Worm (Caenorhabditis elegans): ENCODE data around the gene dyc-1.
A peak's percentile ranks its signal among the peaks of the same experiment; 100 is the strongest.

Gene dyc-1

ce11 chrX:14053754-14054153 lies 4.4 kb downstream of the dyc-1 start (continued):
- TF ChIP-seq mdl-1 (tag; optimal IDR thresholded peaks at IDR 0.05) = no peak

ce11 chrX:14054799-14055198 lies 5.5 kb downstream of the dyc-1 start:
- TF ChIP-seq ama-1 (optimal IDR thresholded peaks at IDR 0.05) (no peak), sea-2 (GFP tag; optimal IDR thresholded peaks at IDR 0.05) (no peak), snpc-4 (tag; optimal IDR thresholded peaks at IDR 0.05) (no peak), aly-2 (tag; optimal IDR thresholded peaks at IDR 0.05) (no peak), elt-3 (tag; optimal IDR thresholded peaks at IDR 0.05) (no peak), egl-27 (tag; optimal IDR thresholded peaks at IDR 0.05) (no peak), eor-1 (tag; optimal IDR thresholded peaks at IDR 0.05) (no peak), daf-12 (tag; optimal IDR thresholded peaks at IDR 0.05) (no peak), nhr-23 (tag; optimal IDR thresholded peaks at IDR 0.05) (no peak), ceh-82 (tag; optimal IDR thresholded peaks at IDR 0.05) (no peak)

- TF ChIP-seq elt-2 (tag; optimal IDR thresholded peaks at IDR 0.05) (no peak), zag-1 (tag; optimal IDR thresholded peaks at IDR 0.05) (no peak), skn-1 (tag; optimal IDR thresholded peaks at IDR 0.05) (no peak), unc-39 (tag; optimal IDR thresholded peaks at IDR 0.05) (no peak), ceh-28 (tag; optimal IDR thresholded peaks at IDR 0.05) (no peak), ceh-16 (tag; optimal IDR thresholded peaks at IDR 0.05) (no peak), jun-1 (tag; optimal IDR thresholded peaks at IDR 0.05) (no peak)
These were observed 6.4 kb downstream of the dyc-1 start for ce11 chrX:14055715-14056114.

- no peak for TF ChIP-seq lin-15B (tag; optimal IDR thresholded peaks at IDR 0.05)
- no peak for TF ChIP-seq ama-1 (optimal IDR thresholded peaks at IDR 0.05)
- no peak for TF ChIP-seq ztf-4 (tag; optimal IDR thresholded peaks at IDR 0.05)
- TF ChIP-seq egl-5 (tag; optimal IDR thresholded peaks at IDR 0.05) = peak; percentile 54
- peak; percentile 16 for TF ChIP-seq lin-39 (tag; optimal IDR thresholded peaks at IDR 0.05)
- TF ChIP-seq nhr-67 (tag; optimal IDR thresholded peaks at IDR 0.05) = no peak
- TF ChIP-seq sea-2 (GFP tag; optimal IDR thresholded peaks at IDR 0.05) = no peak
- TF ChIP-seq elt-2 (tag; optimal IDR thresholded peaks at IDR 0.05) = no peak
- no peak for TF ChIP-seq snpc-4 (tag; optimal IDR thresholded peaks at IDR 0.05)
- no peak for TF ChIP-seq nhr-28 (tag; optimal IDR thresholded peaks at IDR 0.05)
- TF ChIP-seq nfya-1 (tag; optimal IDR thresholded peaks at IDR 0.05; ENCODE audit: insufficient read depth) = no peak
- TF ChIP-seq ceh-16 (tag; optimal IDR thresholded peaks at IDR 0.05) = no peak
- no peak for TF ChIP-seq nhr-76 (tag; optimal IDR thresholded peaks at IDR 0.05)
- TF ChIP-seq ceh-28 (tag; optimal IDR thresholded peaks at IDR 0.05) = no peak
These were observed 7.2 kb downstream of the dyc-1 start for ce11 chrX:14056527-14056926.

ce11 chrX:14062771-14063170 lies 13.4 kb downstream of the dyc-1 start:
- TF ChIP-seq nhr-67 (tag; optimal IDR thresholded peaks at IDR 0.05) (no peak), zag-1 (tag; optimal IDR thresholded peaks at IDR 0.05) (no peak), elt-1 (tag; optimal IDR thresholded peaks at IDR 0.05) (no peak), daf-12 (tag; optimal IDR thresholded peaks at IDR 0.05) (no peak), fkh-2 (tag; optimal IDR thresholded peaks at IDR 0.05) (no peak)

- peak; percentile 53 for TF ChIP-seq pqm-1 (tag; optimal IDR thresholded peaks at IDR 0.05)
- peak; percentile 79 for TF ChIP-seq nhr-77 (tag; optimal IDR thresholded peaks at IDR 0.05)
- no peak for TF ChIP-seq ceh-9 (tag; optimal IDR thresholded peaks at IDR 0.05)
- TF ChIP-seq hmg-11 (tag; optimal IDR thresholded peaks at IDR 0.05) = peak; percentile 94
- TF ChIP-seq nfya-1 (tag; optimal IDR thresholded peaks at IDR 0.05; ENCODE audit: insufficient read depth) = peak; percentile 77
- TF ChIP-seq nhr-12 (tag; optimal IDR thresholded peaks at IDR 0.05) = no peak
- TF ChIP-seq egl-27 (tag; optimal IDR thresholded peaks at IDR 0.05) = peak; percentile 51
- peak; percentile 87 for TF ChIP-seq nhr-25 (tag; optimal IDR thresholded peaks at IDR 0.05)
- TF ChIP-seq skn-1 (tag; optimal IDR thresholded peaks at IDR 0.05) = peak; percentile 84
- TF ChIP-seq R02D3.7 (tag; optimal IDR thresholded peaks at IDR 0.05) = peak; percentile 61
- peak; percentile 80 for TF ChIP-seq fkh-2 (tag; optimal IDR thresholded peaks at IDR 0.05)
- TF ChIP-seq ceh-16 (tag; optimal IDR thresholded peaks at IDR 0.05) = peak; percentile 44
- TF ChIP-seq nhr-11 (tag; optimal IDR thresholded peaks at IDR 0.05) = peak; percentile 72
- TF ChIP-seq zag-1 (tag; optimal IDR thresholded peaks at IDR 0.05) = no peak
- peak; percentile 87 for TF ChIP-seq tbx-2 (tag; optimal IDR thresholded peaks at IDR 0.05)
- peak; percentile 77 for TF ChIP-seq unc-62 (GFP tag; optimal IDR thresholded peaks at IDR 0.05)
- TF ChIP-seq mdl-1 (tag; optimal IDR thresholded peaks at IDR 0.05) = peak; percentile 44
- peak; percentile 71 for TF ChIP-seq nhr-76 (tag; optimal IDR thresholded peaks at IDR 0.05)
- peak; percentile 57 for TF ChIP-seq snpc-4 (tag; optimal IDR thresholded peaks at IDR 0.05)
- peak; percentile 29 for TF ChIP-seq sea-2 (GFP tag; optimal IDR thresholded peaks at IDR 0.05)
- peak in 1 of 2 experiments; percentile 48 for TF ChIP-seq eor-1 (tag; optimal IDR thresholded peaks at IDR 0.05)
- no peak for TF ChIP-seq ztf-11 (tag; optimal IDR thresholded peaks at IDR 0.05)
- no peak for TF ChIP-seq daf-12 (tag; optimal IDR thresholded peaks at IDR 0.05)
- TF ChIP-seq mml-1 (tag; optimal IDR thresholded peaks at IDR 0.05) = no peak
- TF ChIP-seq ztf-4 (tag; optimal IDR thresholded peaks at IDR 0.05) = peak; percentile 78
- peak; percentile 95 for TF ChIP-seq egl-5 (tag; optimal IDR thresholded peaks at IDR 0.05)
- peak; percentile 35 for TF ChIP-seq lin-39 (tag; optimal IDR thresholded peaks at IDR 0.05)
- TF ChIP-seq elt-3 (tag; optimal IDR thresholded peaks at IDR 0.05) = peak in 1 of 3 experiments; percentile 60
- TF ChIP-seq lsy-12 (tag; optimal IDR thresholded peaks at IDR 0.05) = peak; percentile 89
- no peak for TF ChIP-seq nhr-28 (tag; optimal IDR thresholded peaks at IDR 0.05)
- TF ChIP-seq pha-4 (tag; optimal IDR thresholded peaks at IDR 0.05) = peak; percentile 88
These were observed 14.5 kb downstream of the dyc-1 start for ce11 chrX:14063830-14064229.
